Fruit fly (Drosophila melanogaster): ENCODE data around the gene alpha-Est6.

The alpha-Est6 gene

DNA sequence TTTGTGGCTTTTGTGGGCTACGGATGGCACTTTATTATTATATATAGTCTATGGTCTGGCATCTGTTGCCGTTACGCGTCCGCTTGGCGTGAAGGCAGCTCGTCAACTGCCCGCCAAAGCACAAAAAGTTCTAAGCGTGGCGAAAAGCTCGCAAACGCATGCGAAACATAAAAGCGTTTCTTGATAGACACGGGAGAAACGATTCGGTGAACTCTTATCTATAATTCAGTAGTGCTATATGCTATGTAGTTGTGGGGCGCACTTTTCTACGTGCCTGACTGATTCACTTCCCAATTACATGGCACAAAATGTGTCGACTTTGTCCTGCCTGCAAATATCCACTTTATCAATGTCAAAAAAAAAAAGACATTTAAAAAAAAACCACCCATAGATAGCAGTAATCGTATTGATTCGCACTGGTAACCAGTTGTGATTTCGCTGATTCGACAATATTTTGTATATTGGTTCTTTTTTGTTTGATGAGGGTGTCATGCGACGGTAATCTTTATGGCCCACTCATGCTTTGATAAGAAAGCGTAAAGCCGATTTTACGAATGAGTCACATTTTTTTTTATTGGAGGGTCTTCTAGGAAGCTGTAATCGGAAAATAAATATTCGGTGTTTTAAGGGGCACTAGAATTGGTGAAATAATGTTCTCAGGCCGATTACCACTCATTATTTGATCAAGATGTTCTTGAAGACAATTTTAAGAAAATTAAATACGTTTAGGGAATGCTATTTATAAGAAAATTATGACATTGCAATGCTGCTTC, 23.4 kb downstream of the alpha-Est6 start, which contains the start of gene alpha-Est9 (continued):
- no peak for TF ChIP-seq nmo (GFP tag; optimal IDR thresholded peaks at IDR 0.05)
- no peak for TF ChIP-seq CG9727 (GFP tag; optimal IDR thresholded peaks at IDR 0.05)
- TF ChIP-seq CG10431 (GFP tag; optimal IDR thresholded peaks at IDR 0.05) = no peak
- TF ChIP-seq sob (GFP tag; IDR thresholded peaks at IDR 0.05) = peak; percentile 55; the same call in 1 of the 2 replicates
- TF ChIP-seq CG9437 (GFP tag; optimal IDR thresholded peaks at IDR 0.05) = no peak
- no peak for TF ChIP-seq ind (GFP tag; optimal IDR thresholded peaks at IDR 0.05)
- no peak for TF ChIP-seq MBD-R2 (GFP tag; IDR thresholded peaks at IDR 0.05)
- no peak for TF ChIP-seq br (optimal IDR thresholded peaks at IDR 0.05)
- TF ChIP-seq btn (GFP tag; optimal IDR thresholded peaks at IDR 0.05) = no peak
- peak; percentile 57 for TF ChIP-seq CG12769 (tag; optimal IDR thresholded peaks at IDR 0.05)
- TF ChIP-seq sens (GFP tag) = peak; percentile 63
- peak; percentile 27 for TF ChIP-seq CG15514 (GFP tag; optimal IDR thresholded peaks at IDR 0.05)
- TF ChIP-seq jing (GFP tag; optimal IDR thresholded peaks at IDR 0.05) = no peak
- no peak for TF ChIP-seq CG7271 (tag; optimal IDR thresholded peaks at IDR 0.05)
- peak; percentile 73 for TF ChIP-seq rib (GFP tag; IDR thresholded peaks at IDR 0.05)
- no peak for TF ChIP-seq Fer2 (tag; optimal IDR thresholded peaks at IDR 0.05)
- TF ChIP-seq CG2129 (GFP tag; IDR thresholded peaks at IDR 0.05; ENCODE audit: partially characterized antibody) = no peak
- no peak for TF ChIP-seq pros (GFP tag; optimal IDR thresholded peaks at IDR 0.05)
- TF ChIP-seq CG5245 (GFP tag; optimal IDR thresholded peaks at IDR 0.05) = no peak
- no peak for TF ChIP-seq CG8944 (GFP tag; optimal IDR thresholded peaks at IDR 0.05)
- no peak for TF ChIP-seq fd96Cb (tag; optimal IDR thresholded peaks at IDR 0.05)
- no peak for TF ChIP-seq zf30C (GFP tag; optimal IDR thresholded peaks at IDR 0.05)
- no peak for TF ChIP-seq Dll (GFP tag; IDR thresholded peaks at IDR 0.05; ENCODE audit: partially characterized antibody)
- no peak for TF ChIP-seq Hey (tag; optimal IDR thresholded peaks at IDR 0.05)
- TF ChIP-seq chn (GFP tag; optimal IDR thresholded peaks at IDR 0.05) = no peak
- TF ChIP-seq Blimp-1 (GFP tag; optimal IDR thresholded peaks at IDR 0.05) = no peak
- peak; percentile 11 for TF ChIP-seq grau (tag; optimal IDR thresholded peaks at IDR 0.05)
- TF ChIP-seq Six4 (GFP tag; optimal IDR thresholded peaks at IDR 0.05) = no peak
- TF ChIP-seq CkIIα-i1 (GFP tag; IDR thresholded peaks at IDR 0.05) = no peak
- TF ChIP-seq dmrt99B (tag; optimal IDR thresholded peaks at IDR 0.05) = no peak
- TF ChIP-seq chinmo (GFP tag; IDR thresholded peaks at IDR 0.05; ENCODE audit: partially characterized antibody) = peak; percentile 87; the same call in 3 of the 4 replicates
- TF ChIP-seq row (GFP tag; IDR thresholded peaks at IDR 0.05) = 0 out of 3 replicates have a peak, but pooled peaks have one; percentile 5
- TF ChIP-seq Mrtf (GFP tag; IDR thresholded peaks at IDR 0.05) = no peak
- no peak for TF ChIP-seq corto (GFP tag; optimal IDR thresholded peaks at IDR 0.05)
- no peak for TF ChIP-seq ato (GFP tag; IDR thresholded peaks at IDR 0.05; ENCODE audit: partially characterized antibody)
- TF ChIP-seq gcm (GFP tag; optimal IDR thresholded peaks at IDR 0.05) = no peak
- no peak for TF ChIP-seq CG3838 (GFP tag; optimal IDR thresholded peaks at IDR 0.05)
- TF ChIP-seq CG1603 (tag; optimal IDR thresholded peaks at IDR 0.05) = no peak
- TF ChIP-seq CG8765 (GFP tag; IDR thresholded peaks at IDR 0.05) = no peak
- no peak for TF ChIP-seq CG1647 (GFP tag; optimal IDR thresholded peaks at IDR 0.05)
- TF ChIP-seq eve (GFP tag; optimal IDR thresholded peaks at IDR 0.05) = peak in 1 of 2 experiments; percentile 14
- TF ChIP-seq fd64A (GFP tag; optimal IDR thresholded peaks at IDR 0.05) = no peak
- no peak for TF ChIP-seq sc (optimal IDR thresholded peaks at IDR 0.05)
- no peak for TF ChIP-seq sc (GFP tag; optimal IDR thresholded peaks at IDR 0.05)
- no peak for TF ChIP-seq CG12071 (GFP tag; optimal IDR thresholded peaks at IDR 0.05)
- no peak for TF ChIP-seq da (GFP tag; optimal IDR thresholded peaks at IDR 0.05)
- no peak for TF ChIP-seq Awh (GFP tag; IDR thresholded peaks at IDR 0.05)
- TF ChIP-seq Doc3 (GFP tag; IDR thresholded peaks at IDR 0.05; ENCODE audit: partially characterized antibody) = no peak
- no peak for TF ChIP-seq HLH54F (GFP tag; optimal IDR thresholded peaks at IDR 0.05)
- peak; percentile 78 for TF ChIP-seq mirr (GFP tag; optimal IDR thresholded peaks at IDR 0.05)
